Worm (Caenorhabditis elegans): ENCODE results near the gene srpa-72.

srpa-72 gene

ce11 chrII:2754595-2754994, 32.7 kb upstream of the srpa-72 start:
- TF ChIP-seq nhr-28 (tag; optimal IDR thresholded peaks at IDR 0.05) (no peak), set-16 (GFP tag; IDR thresholded peaks at IDR 0.05) (peak; percentile 91)

- TF ChIP-seq tag-97 (GFP tag; IDR thresholded peaks at IDR 0.05) (no peak), aha-1 (tag) (peak; percentile 53), unc-62 (GFP tag; optimal IDR thresholded peaks at IDR 0.05 in 1 of 2) (peak in 1 of 2 experiments; percentile 94), unc-62 (tag; optimal IDR thresholded peaks at IDR 0.05) (no peak)
These were observed 30.9 kb upstream of the srpa-72 start for ce11 chrII:2756351-2756750.

DNA sequence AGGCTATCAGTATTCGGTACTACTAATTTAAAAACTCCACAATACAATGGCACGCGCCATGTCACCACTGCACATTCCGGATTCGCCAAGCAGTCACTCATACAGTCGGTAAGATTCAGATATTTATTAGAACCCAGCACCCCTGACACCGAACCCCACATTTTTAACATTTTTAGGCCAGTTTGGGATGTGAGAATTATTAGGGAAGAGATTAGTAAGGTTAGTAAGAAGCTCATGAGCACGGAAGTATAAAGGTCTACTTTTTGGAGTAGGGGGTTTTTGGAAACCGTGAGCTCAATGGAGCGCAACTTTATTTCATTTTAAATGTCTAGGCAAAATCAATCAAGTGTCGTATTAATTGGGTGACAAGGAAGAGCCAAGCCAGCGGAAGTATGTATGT, 29.3 kb upstream of the srpa-72 start, which contains the start of gene F29A7.8:
TSS of gene F29A7.8 (minus strand) at position 101 of the 400 bp plus-strand sequence.
- TF ChIP-seq aha-1 (tag) (peak; percentile 12), T20F7.1 (GFP tag; optimal IDR thresholded peaks at IDR 0.05) (no peak)

ce11 chrII:2758476-2758875, 28.8 kb upstream of the srpa-72 start, which contains the start of gene fbxb-107:
Gene fbxb-107, plus strand, starts transcription at chrII:2758772.
- TF ChIP-seq snpc-4 (tag; optimal IDR thresholded peaks at IDR 0.05) (no peak), lir-3 (tag; optimal IDR thresholded peaks at IDR 0.05) (no peak), mep-1 (tag; optimal IDR thresholded peaks at IDR 0.05) (no peak), ceh-20 (GFP tag; IDR thresholded peaks at IDR 0.05) (no peak), ztf-7 (tag; optimal IDR thresholded peaks at IDR 0.05) (no peak), hlh-11 (tag; optimal IDR thresholded peaks at IDR 0.05) (no peak), lin-29 (GFP tag; IDR thresholded peaks at IDR 0.05) (no peak), dmd-9 (GFP tag; IDR thresholded peaks at IDR 0.05) (no peak), daf-8 (GFP tag; IDR thresholded peaks at IDR 0.05) (no peak), dpl-1 (GFP tag; optimal IDR thresholded peaks at IDR 0.05) (no peak)

DNA sequence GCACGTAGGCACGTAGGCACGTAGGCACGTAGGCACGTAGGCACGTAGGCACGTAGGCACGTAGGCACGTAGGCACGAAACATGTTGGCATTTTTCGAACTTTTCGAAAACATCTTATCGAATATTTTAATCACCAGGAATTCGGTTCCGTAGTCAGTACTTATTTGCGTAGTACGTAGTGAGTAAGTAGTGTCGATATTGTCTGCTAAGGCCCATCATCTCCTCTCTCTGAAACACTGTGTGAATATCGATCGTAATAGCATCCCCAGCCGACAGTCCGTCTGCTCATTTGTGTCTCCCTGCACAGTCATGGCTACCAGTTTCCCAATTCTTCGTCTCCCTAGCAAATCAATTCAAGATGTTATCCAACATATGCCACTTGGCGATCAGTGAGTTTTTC, 25.2 kb upstream of the srpa-72 start, which contains the start of gene fbxb-106:
TSS of gene fbxb-106 (plus strand) at position 301 of the 400 bp plus-strand sequence.
- TF ChIP-seq tag-97 (GFP tag; IDR thresholded peaks at IDR 0.05) (no peak), ces-1 (GFP tag; optimal IDR thresholded peaks at IDR 0.05) (no peak), mep-1 (tag; optimal IDR thresholded peaks at IDR 0.05) (no peak), lsy-2 (tag; optimal IDR thresholded peaks at IDR 0.05) (no peak), hlh-11 (tag; optimal IDR thresholded peaks at IDR 0.05) (no peak), zip-11 (GFP tag; IDR thresholded peaks at IDR 0.05) (no peak), ceh-32 (tag; optimal IDR thresholded peaks at IDR 0.05; ENCODE audit: poor library complexity) (no peak), F26F4.8 (GFP tag; conservative IDR thresholded peaks at IDR 0.05) (no peak), ama-1 (optimal IDR thresholded peaks at IDR 0.05) (no peak), mdt-29 (GFP tag; IDR thresholded peaks at IDR 0.05) (no peak)

ce11 chrII:2764664-2765063, 22.6 kb upstream of the srpa-72 start, which contains the start of gene fbxb-108:
Gene fbxb-108, plus strand, starts transcription at chrII:2764964.
- no peak for TF ChIP-seq ZK546.5 (tag; optimal IDR thresholded peaks at IDR 0.05)
- TF ChIP-seq egl-27 (tag; optimal IDR thresholded peaks at IDR 0.05), result no peak
- TF ChIP-seq nhr-48 (tag; optimal IDR thresholded peaks at IDR 0.05), result no peak
- no peak for TF ChIP-seq nhr-41 (GFP tag; IDR thresholded peaks at IDR 0.05)
- no peak for TF ChIP-seq ZK337.2 (GFP tag; IDR thresholded peaks at IDR 0.05)
- no peak for TF ChIP-seq nhr-76 (tag; optimal IDR thresholded peaks at IDR 0.05)
- TF ChIP-seq hlh-30 (tag; optimal IDR thresholded peaks at IDR 0.05; ENCODE audit: insufficient read depth), result no peak
- TF ChIP-seq dve-1 (tag; optimal IDR thresholded peaks at IDR 0.05; ENCODE audit: insufficient read depth), result no peak
- TF ChIP-seq F44E2.7 (GFP tag; IDR thresholded peaks at IDR 0.05), result no peak
- TF ChIP-seq F26F4.8 (GFP tag; conservative IDR thresholded peaks at IDR 0.05), result no peak
- no peak for TF ChIP-seq nhr-102 (tag; optimal IDR thresholded peaks at IDR 0.05)
- no peak for TF ChIP-seq nhr-111 (GFP tag; optimal IDR thresholded peaks at IDR 0.05)
- TF ChIP-seq dmd-9 (GFP tag; IDR thresholded peaks at IDR 0.05), result no peak
- no peak for TF ChIP-seq lin-29 (GFP tag; IDR thresholded peaks at IDR 0.05)
